Fruit fly (Drosophila melanogaster) whole organism: Measurements from ENCODE around the gene schlank.

ENCODE experiments used
- CG8478 ChIP-seq: fragments of >200 bp; optimal IDR thresholded peaks from 2 replicates; lab custom pipeline; 2018; ENCODE audit warnings: inconsistent platforms
- Dll ChIP-seq: fragments of >200 bp; optimal IDR thresholded peaks from 2 replicates; lab custom pipeline; 2017
- pan ChIP-seq: fragments of >200 bp; optimal IDR thresholded peaks from 2 replicates; lab custom pipeline; 2017
- psq ChIP-seq: fragments of >200 bp; optimal IDR thresholded peaks from 2 replicates; lab custom pipeline; 2017
- usp ChIP-seq: fragments of >200 bp; optimal IDR thresholded peaks from 2 replicates; lab custom pipeline; 2017; ENCODE audit warnings: missing biosample characterization, missing genetic modification characterization, mixed read lengths

- no peak for TF ChIP-seq pan (lab: Kevin White, UChicago)
- TF ChIP-seq psq (lab: Kevin White, UChicago), result no peak
- no peak for TF ChIP-seq usp
- TF ChIP-seq CG8478 (lab: Kevin White, UChicago), result no peak
- TF ChIP-seq Dll, result no peak
These were observed 12.6 kb upstream of the schlank start, which contains the start of gene Ubi-p5E for dm6 chrX:6279629-6280073.
